Worm (Caenorhabditis elegans) whole organism, mixed stage, embryonic: Measurements from ENCODE around the gene C14B1.8.

Experiments used
- M03D4.4 ChIP-seq: sonication (generic microtip); optimal IDR thresholded peaks from 2 replicates; lab custom pipeline; 2017; ENCODE audit warnings: mild to moderate bottlenecking, missing genetic modification characterization, missing compliant biosample characterization
- bed-3 ChIP-seq: fragments of 200-800 bp; sonication (Bioruptor generic); optimal IDR thresholded peaks from 3 replicates; lab custom pipeline; 2018; ENCODE audit warnings: mild to moderate bottlenecking, missing genetic modification characterization, moderate library complexity, missing compliant biosample characterization
- blmp-1 ChIP-seq: fragments of 150-350 bp; optimal IDR thresholded peaks from 2 replicates; lab custom pipeline; 2014; ENCODE audit warnings: missing biosample characterization, missing genetic modification characterization
- ceh-39 ChIP-seq: fragments of 150-350 bp; optimal IDR thresholded peaks from 2 replicates; lab custom pipeline; 2014; ENCODE audit warnings: missing biosample characterization, missing genetic modification characterization
- ceh-43 ChIP-seq: fragments of 200-800 bp; sonication (Bioruptor generic); optimal IDR thresholded peaks from 2 replicates; lab custom pipeline; 2018; ENCODE audit warnings: mild to moderate bottlenecking, missing genetic modification characterization, moderate library complexity, missing compliant biosample characterization
- ceh-83 ChIP-seq: fragments of 200-800 bp; sonication (Bioruptor generic); optimal IDR thresholded peaks from 2 replicates; lab custom pipeline; 2018; ENCODE audit warnings: mild to moderate bottlenecking, missing genetic modification characterization, missing compliant biosample characterization
- ces-1 ChIP-seq: fragments of 150-350 bp; optimal IDR thresholded peaks from 2 replicates; lab custom pipeline; 2014; ENCODE audit warnings: missing biosample characterization, missing genetic modification reagents, missing genetic modification characterization
- cnd-1 ChIP-seq: fragments of 200-800 bp; sonication (Bioruptor generic); optimal IDR thresholded peaks from 2 replicates; lab custom pipeline; 2018; ENCODE audit warnings: mild to moderate bottlenecking, missing genetic modification characterization, missing compliant biosample characterization
- drap-1 ChIP-seq: fragments of 200-800 bp; sonication (Bioruptor generic); optimal IDR thresholded peaks from 3 replicates; lab custom pipeline; 2018; ENCODE audit warnings: mild to moderate bottlenecking, missing genetic modification characterization, missing compliant biosample characterization
- elt-1 ChIP-seq: sonication (generic microtip); optimal IDR thresholded peaks from 2 replicates; lab custom pipeline; 2017; ENCODE audit warnings: missing genetic modification characterization, mild to moderate bottlenecking, missing compliant biosample characterization, antibody characterized with exemption, moderate library complexity, borderline replicate concordance; ENCODE audit not compliant: insufficient read depth
- elt-3 ChIP-seq: fragments of 150-350 bp; optimal IDR thresholded peaks from 2 replicates; lab custom pipeline; 2014; ENCODE audit warnings: missing biosample characterization, missing genetic modification characterization
- flh-1 ChIP-seq: fragments of 200-800 bp; sonication (Bioruptor generic); optimal IDR thresholded peaks from 2 replicates; lab custom pipeline; 2018; ENCODE audit warnings: mild to moderate bottlenecking, missing genetic modification characterization, moderate library complexity, missing compliant biosample characterization
- ham-2 ChIP-seq: fragments of 200-800 bp; sonication (Bioruptor generic); optimal IDR thresholded peaks from 2 replicates; lab custom pipeline; 2018; ENCODE audit warnings: mild to moderate bottlenecking, missing genetic modification characterization, missing compliant biosample characterization
- hlh-1 ChIP-seq: fragments of 150-350 bp; optimal IDR thresholded peaks from 2 replicates; lab custom pipeline; 2014; ENCODE audit warnings: missing biosample characterization, missing genetic modification reagents, missing genetic modification characterization
- lin-13 ChIP-seq: fragments of 150-350 bp; optimal IDR thresholded peaks from 2 replicates; lab custom pipeline; 2014; ENCODE audit warnings: missing biosample characterization, missing genetic modification characterization
- lin-32 ChIP-seq: fragments of 200-800 bp; sonication (Bioruptor generic); optimal IDR thresholded peaks from 2 replicates; lab custom pipeline; 2018; ENCODE audit warnings: mild to moderate bottlenecking, missing genetic modification characterization, missing compliant biosample characterization
- lsy-2 ChIP-seq: fragments of 150-350 bp; optimal IDR thresholded peaks from 2 replicates; lab custom pipeline; 2014; ENCODE audit warnings: missing biosample characterization, missing genetic modification characterization
- mab-5 ChIP-seq: fragments of 150-350 bp; optimal IDR thresholded peaks from 2 replicates; lab custom pipeline; 2014; ENCODE audit warnings: missing biosample characterization, missing genetic modification characterization
- mep-1 ChIP-seq: fragments of 150-350 bp; optimal IDR thresholded peaks from 2 replicates; lab custom pipeline; 2017; ENCODE audit warnings: missing biosample characterization, missing genetic modification reagents, missing genetic modification characterization, inconsistent platforms
- mls-2 ChIP-seq: sonication (generic microtip); optimal IDR thresholded peaks from 2 replicates; lab custom pipeline; 2016; ENCODE audit warnings: mild to moderate bottlenecking, missing genetic modification characterization, moderate library complexity, missing compliant biosample characterization
- nhr-12 ChIP-seq: fragments of 150-350 bp; optimal IDR thresholded peaks from 2 replicates; lab custom pipeline; 2014; ENCODE audit warnings: missing biosample characterization, missing genetic modification characterization
- nhr-2 ChIP-seq: fragments of 150-350 bp; optimal IDR thresholded peaks from 2 replicates; lab custom pipeline; 2014; ENCODE audit warnings: missing biosample characterization, missing genetic modification characterization
- nhr-237 ChIP-seq: fragments of 150-350 bp; optimal IDR thresholded peaks from 2 replicates; lab custom pipeline; 2014; ENCODE audit warnings: missing biosample characterization, missing genetic modification characterization
- nhr-28 ChIP-seq: fragments of 150-350 bp; optimal IDR thresholded peaks from 2 replicates; lab custom pipeline; 2014; ENCODE audit warnings: missing biosample characterization, missing genetic modification characterization
- nhr-76 ChIP-seq: sonication (generic microtip); optimal IDR thresholded peaks from 2 replicates; lab custom pipeline; 2017; ENCODE audit warnings: missing biosample characterization, missing genetic modification characterization
- pha-4 ChIP-seq: fragments of 150-350 bp; optimal IDR thresholded peaks from 2 replicates; lab custom pipeline; 2018; ENCODE audit warnings: missing biosample characterization, missing genetic modification reagents, missing genetic modification characterization
- sem-2 ChIP-seq: fragments of 200-800 bp; sonication (Bioruptor generic); optimal IDR thresholded peaks from 2 replicates; lab custom pipeline; 2018; ENCODE audit warnings: mild to moderate bottlenecking, missing genetic modification characterization, missing compliant biosample characterization
- snpc-4 ChIP-seq: fragments of 150-350 bp; optimal IDR thresholded peaks from 2 replicates; lab custom pipeline; 2014; ENCODE audit warnings: missing biosample characterization, missing genetic modification characterization
- sptf-1 ChIP-seq: sonication (generic microtip); optimal IDR thresholded peaks from 2 replicates; lab custom pipeline; 2017; ENCODE audit warnings: mild to moderate bottlenecking, missing genetic modification characterization, moderate library complexity, missing compliant biosample characterization
- tbx-8 ChIP-seq: fragments of 200-800 bp; sonication (Bioruptor generic); optimal IDR thresholded peaks from 2 replicates; lab custom pipeline; 2018; ENCODE audit warnings: mild to moderate bottlenecking, missing genetic modification characterization, moderate library complexity, missing compliant biosample characterization
- unc-120 ChIP-seq: sonication (generic microtip); optimal IDR thresholded peaks from 2 replicates; lab custom pipeline; 2017; ENCODE audit warnings: missing genetic modification characterization, missing compliant biosample characterization; ENCODE audit not compliant: poor library complexity, severe bottlenecking
- unc-39 ChIP-seq: fragments of 150-350 bp; optimal IDR thresholded peaks from 2 replicates; lab custom pipeline; 2014; ENCODE audit warnings: missing biosample characterization, missing genetic modification characterization
- unc-62 ChIP-seq: fragments of 150-350 bp; optimal IDR thresholded peaks from 2 replicates; lab custom pipeline; 2014; ENCODE audit warnings: missing biosample characterization, missing genetic modification reagents, missing genetic modification characterization
- zip-8 ChIP-seq: fragments of 150-350 bp; optimal IDR thresholded peaks from 2 replicates; lab custom pipeline; 2014; ENCODE audit warnings: missing biosample characterization, missing genetic modification characterization
- ztf-11 ChIP-seq: fragments of 150-350 bp; optimal IDR thresholded peaks from 2 replicates; lab custom pipeline; 2014; ENCODE audit warnings: missing biosample characterization, missing genetic modification characterization

C14B1.8 gene

ce11 chrIII:3681351-3681938 is 38.0 kb downstream of the C14B1.8 start:
- TF ChIP-seq elt-3 (tag; lab: Kevin White, UChicago) (no peak), mep-1 (tag; lab: Kevin White, UChicago) (no peak), ham-2 (GFP tag; lab: Kevin White, UChicago) (no peak), zip-8 (tag; lab: Kevin White, UChicago) (no peak), tbx-8 (GFP tag; lab: Kevin White, UChicago) (no peak), nhr-76 (tag; lab: Kevin White, UChicago) (no peak), drap-1 (GFP tag; lab: Kevin White, UChicago) (no peak), snpc-4 (tag; lab: Kevin White, UChicago) (no peak), sem-2 (GFP tag; lab: Kevin White, UChicago) (no peak), bed-3 (GFP tag; lab: Kevin White, UChicago) (no peak), lin-32 (GFP tag; lab: Kevin White, UChicago) (no peak), ces-1 (GFP tag; lab: Kevin White, UChicago) (peak; percentile 55), ceh-39 (tag; lab: Kevin White, UChicago) (no peak), M03D4.4 (no peak), pha-4 (tag; lab: Kevin White, UChicago) (no peak), hlh-1 (tag; lab: Kevin White, UChicago) (no peak), blmp-1 (tag; lab: Kevin White, UChicago) (peak; percentile 86), mls-2 (tag; lab: Kevin White, UChicago) (peak; percentile 26), ztf-11 (tag; lab: Kevin White, UChicago) (no peak)

ce11 chrIII:3679083-3679482 is 40.4 kb downstream of the C14B1.8 start:
- TF ChIP-seq sptf-1 (tag; lab: Kevin White, UChicago) (no peak), ces-1 (GFP tag; lab: Kevin White, UChicago) (peak; percentile 87), elt-3 (tag; lab: Kevin White, UChicago) (no peak), lin-32 (GFP tag; lab: Kevin White, UChicago) (peak; percentile 17), nhr-2 (tag; lab: Kevin White, UChicago) (no peak), ceh-43 (no peak), unc-120 (tag; lab: Kevin White, UChicago) (peak; percentile 5), drap-1 (GFP tag; lab: Kevin White, UChicago) (no peak), M03D4.4 (no peak), sem-2 (GFP tag; lab: Kevin White, UChicago) (no peak), nhr-237 (tag; lab: Kevin White, UChicago) (no peak), nhr-12 (no peak), blmp-1 (tag; lab: Kevin White, UChicago) (no peak), pha-4 (tag; lab: Kevin White, UChicago) (no peak), ztf-11 (tag; lab: Kevin White, UChicago) (no peak), mls-2 (tag; lab: Kevin White, UChicago) (no peak), mep-1 (tag; lab: Kevin White, UChicago) (no peak), zip-8 (tag; lab: Kevin White, UChicago) (no peak), nhr-28 (tag; lab: Kevin White, UChicago) (no peak), hlh-1 (tag; lab: Kevin White, UChicago) (peak; percentile 92), mab-5 (tag; lab: Kevin White, UChicago) (no peak), lsy-2 (no peak), elt-1 (no peak), cnd-1 (tag; lab: Kevin White, UChicago) (no peak), bed-3 (GFP tag; lab: Kevin White, UChicago) (no peak), ceh-83 (GFP tag; lab: Kevin White, UChicago) (no peak), ceh-39 (tag; lab: Kevin White, UChicago) (no peak), ham-2 (GFP tag; lab: Kevin White, UChicago) (no peak), unc-39 (tag; lab: Kevin White, UChicago) (no peak), unc-62 (GFP tag; lab: Kevin White, UChicago) (peak; percentile 18), lin-13 (tag; lab: Kevin White, UChicago) (no peak), nhr-76 (tag; lab: Kevin White, UChicago) (no peak), tbx-8 (GFP tag; lab: Kevin White, UChicago) (no peak), snpc-4 (tag; lab: Kevin White, UChicago) (no peak), flh-1 (GFP tag; lab: Kevin White, UChicago) (no peak)
